Fruit fly (Drosophila melanogaster) whole organism, pupa: Measurements from ENCODE around the gene sxe2.

Experiments used
- CG10348 ChIP-seq: fragments of 200-800 bp; sonication (Bioruptor generic); IDR thresholded peaks from 2 replicates; pipeline ENCODE4 v1.3.6; 2022; ENCODE audit warnings: missing biosample characterization, missing genetic modification characterization
- CG14655 ChIP-seq: fragments of 200-800 bp; sonication (Bioruptor generic); optimal IDR thresholded peaks from 3 replicates; lab custom pipeline; 2017; ENCODE audit warnings: mild to moderate bottlenecking, missing biosample characterization, missing genetic modification reagents, missing genetic modification characterization
- CG15710 ChIP-seq: fragments of 200-800 bp; sonication (Bioruptor generic); optimal IDR thresholded peaks from 2 replicates; lab custom pipeline; 2018; ENCODE audit warnings: missing biosample characterization, mild to moderate bottlenecking, missing genetic modification characterization, moderate library complexity
- CG17806 ChIP-seq: fragments of 200-800 bp; sonication (Bioruptor generic); optimal IDR thresholded peaks from 2 replicates; lab custom pipeline; 2018; ENCODE audit warnings: missing biosample characterization, mild to moderate bottlenecking, missing genetic modification characterization, moderate library complexity
- CG4496 ChIP-seq: fragments of 200-800 bp; sonication (Bioruptor generic); IDR thresholded peaks from 3 replicates; pipeline ENCODE4 v1.3.6; 2022; ENCODE audit warnings: missing biosample characterization, missing genetic modification characterization
- CG8159 ChIP-seq: fragments of 200-800 bp; sonication (Bioruptor generic); optimal IDR thresholded peaks from 3 replicates; lab custom pipeline; 2018; ENCODE audit warnings: missing biosample characterization, mild to moderate bottlenecking, missing genetic modification characterization, moderate library complexity
- CG8301 ChIP-seq: fragments of 200-800 bp; sonication (Bioruptor generic); optimal IDR thresholded peaks from 2 replicates; lab custom pipeline; 2018; ENCODE audit warnings: missing biosample characterization, mild to moderate bottlenecking, missing genetic modification characterization
- CG9948 ChIP-seq: fragments of 200-800 bp; sonication (Bioruptor generic); optimal IDR thresholded peaks from 2 replicates; lab custom pipeline; 2018; ENCODE audit warnings: missing biosample characterization, mild to moderate bottlenecking, missing genetic modification characterization, moderate library complexity
- EcR ChIP-seq: fragments of 200-800 bp; sonication (Bioruptor generic); optimal IDR thresholded peaks from 3 replicates; lab custom pipeline; 2019; ENCODE audit warnings: missing biosample characterization, missing genetic modification characterization, mild to moderate bottlenecking, moderate library complexity, missing genetic modification reagents
- Pif1A ChIP-seq: fragments of 200-800 bp; sonication (Bioruptor generic); optimal IDR thresholded peaks from 3 replicates; lab custom pipeline; 2016; ENCODE audit warnings: missing biosample characterization, missing genetic modification characterization
- fd96Ca ChIP-seq: fragments of 200-800 bp; sonication (Bioruptor generic); IDR thresholded peaks from 3 replicates; pipeline ENCODE4 v1.3.6; 2022; ENCODE audit warnings: missing biosample characterization, missing genetic modification characterization
- gl ChIP-seq: fragments of 200-800 bp; sonication (Bioruptor generic); optimal IDR thresholded peaks from 2 replicates; lab custom pipeline; 2018; ENCODE audit warnings: missing biosample characterization, mild to moderate bottlenecking, missing genetic modification characterization
- rn ChIP-seq: fragments of 200-800 bp; sonication (Bioruptor generic); IDR thresholded peaks from 2 replicates; pipeline ENCODE4 v1.3.6; 2022; ENCODE audit warnings: missing biosample characterization, missing genetic modification characterization

- no peak for TF ChIP-seq gl (tag; lab: Kevin White, UChicago)
- no peak for TF ChIP-seq CG9948
- no peak for TF ChIP-seq CG14655 (GFP tag; lab: Kevin White, UChicago)
- no peak for TF ChIP-seq CG8301 (tag; lab: Kevin White, UChicago)
- TF ChIP-seq CG4496, result 0 out of 3 replicates have a peak, but pooled peaks have one; percentile 13
- no peak for TF ChIP-seq Pif1A (GFP tag; lab: Kevin White, UChicago)
- TF ChIP-seq rn (GFP tag; lab: Robert Waterston, UW), result no peak
- TF ChIP-seq CG8159 (tag; lab: Kevin White, UChicago), result no peak
- TF ChIP-seq CG10348 (GFP tag; lab: Robert Waterston, UW), result no peak
- no peak for TF ChIP-seq EcR (GFP tag; lab: Kevin White, UChicago)
- TF ChIP-seq CG15710 (tag; lab: Kevin White, UChicago), result no peak
- TF ChIP-seq CG17806 (tag; lab: Kevin White, UChicago), result no peak
- no peak for TF ChIP-seq fd96Ca (GFP tag; lab: Robert Waterston, UW)
Observed at dm6 chr3R:16082384-16082783, 1.3 kb upstream of the sxe2 start.
